Fruit fly (Drosophila melanogaster) Kc167 (cell line): ENCODE results near the gene RluA-2.

Experiments
- Myc ChIP-seq: fragments of >200 bp; optimal IDR thresholded peaks from 2 replicates; lab custom pipeline; 2017; ENCODE audit warnings: missing external identifiers
- Sin3A ChIP-seq: fragments of >200 bp; optimal IDR thresholded peaks from 2 replicates; lab custom pipeline; 2018; ENCODE audit warnings: missing external identifiers
- h ChIP-seq: fragments of >200 bp; optimal IDR thresholded peaks from 3 replicates; lab custom pipeline; 2018; ENCODE audit warnings: missing external identifiers
- insv ChIP-seq: fragments of >200 bp; optimal IDR thresholded peaks from 3 replicates; lab custom pipeline; 2018; ENCODE audit warnings: missing external identifiers
- psq ChIP-seq: fragments of >200 bp; optimal IDR thresholded peaks from 2 replicates; lab custom pipeline; 2017; ENCODE audit warnings: missing external identifiers
- ttk ChIP-seq: sonication (Bioruptor generic); optimal IDR thresholded peaks from 2 replicates; lab custom pipeline; 2017; ENCODE audit warnings: missing external identifiers

Gene RluA-2

dm6 chr2L:10506557-10507252 lies 29.8 kb downstream of the RluA-2 start, which contains the start of the genes Myo31DF and CG6094:
TSS of gene Myo31DF (minus strand) at chr2L:10506779.
TSS of gene CG6094 (plus strand) at chr2L:10507081.
- TF ChIP-seq ttk (lab: Kevin White, UChicago) (no peak), Sin3A (lab: Kevin White, UChicago) (no peak), insv (no peak), psq (lab: Kevin White, UChicago) (no peak), h (no peak), Myc (no peak)

dm6 chr2L:10510088-10510487 lies 33.2 kb downstream of the RluA-2 start, which contains the start of gene CG7384:
TSS of gene CG7384 (minus strand) at chr2L:10510453.
- TF ChIP-seq psq (lab: Kevin White, UChicago) (no peak), insv (no peak), Myc (no peak), Sin3A (lab: Kevin White, UChicago) (no peak), ttk (lab: Kevin White, UChicago) (no peak), h (no peak)

- TF ChIP-seq ttk (lab: Kevin White, UChicago) (no peak), psq (lab: Kevin White, UChicago) (no peak), h (no peak), Myc (no peak), insv (no peak), Sin3A (lab: Kevin White, UChicago) (no peak)
Measured at dm6 chr2L:10510843-10511242, 34.0 kb downstream of the RluA-2 start.

dm6 chr2L:10513837-10514499 lies 37.1 kb downstream of the RluA-2 start:
- TF ChIP-seq h (no peak), Myc (no peak), Sin3A (lab: Kevin White, UChicago) (no peak), ttk (lab: Kevin White, UChicago) (no peak), psq (lab: Kevin White, UChicago) (no peak), insv (no peak)

dm6 chr2L:10514586-10515137 lies 37.8 kb downstream of the RluA-2 start:
- TF ChIP-seq h (no peak), ttk (lab: Kevin White, UChicago) (no peak)

- TF ChIP-seq Sin3A (lab: Kevin White, UChicago) (no peak), psq (lab: Kevin White, UChicago) (no peak), Myc (no peak), insv (no peak), h (no peak), ttk (lab: Kevin White, UChicago) (no peak)
Measured at dm6 chr2L:10515553-10516174, 38.8 kb downstream of the RluA-2 start.

dm6 chr2L:10516470-10517048 lies 39.7 kb downstream of the RluA-2 start:
- no peak for TF ChIP-seq psq (lab: Kevin White, UChicago)
- TF ChIP-seq insv, result no peak
- TF ChIP-seq ttk (lab: Kevin White, UChicago), result no peak
- no peak for TF ChIP-seq Sin3A (lab: Kevin White, UChicago)
- TF ChIP-seq Myc, result no peak
- TF ChIP-seq h, result no peak

dm6 chr2L:10517085-10517484 lies 40.2 kb downstream of the RluA-2 start, which contains the start of the genes Fatp1 and Lrr47:
TSS of gene Fatp1 (minus strand) at chr2L:10517218.
TSS of gene Lrr47 (plus strand) at chr2L:10517335.
- TF ChIP-seq h (no peak), insv (no peak), ttk (lab: Kevin White, UChicago) (no peak), psq (lab: Kevin White, UChicago) (no peak), Sin3A (lab: Kevin White, UChicago) (no peak), Myc (no peak)

dm6 chr2L:10519225-10519624 lies 42.4 kb downstream of the RluA-2 start:
- no peak for TF ChIP-seq h
- TF ChIP-seq psq (lab: Kevin White, UChicago), result no peak
- no peak for TF ChIP-seq insv
- no peak for TF ChIP-seq Sin3A (lab: Kevin White, UChicago)
- no peak for TF ChIP-seq Myc
- no peak for TF ChIP-seq ttk (lab: Kevin White, UChicago)

- TF ChIP-seq h, result no peak
- TF ChIP-seq psq (lab: Kevin White, UChicago), result no peak
- no peak for TF ChIP-seq Myc
- no peak for TF ChIP-seq Sin3A (lab: Kevin White, UChicago)
- TF ChIP-seq insv, result no peak
- TF ChIP-seq ttk (lab: Kevin White, UChicago), result no peak
Measured at dm6 chr2L:10522174-10522893, 45.5 kb downstream of the RluA-2 start.

- TF ChIP-seq Sin3A (lab: Kevin White, UChicago) (no peak), ttk (lab: Kevin White, UChicago) (no peak), psq (lab: Kevin White, UChicago) (no peak), insv (no peak), h (no peak), Myc (no peak)
Measured at dm6 chr2L:10526953-10527584, 50.2 kb downstream of the RluA-2 start, which contains the start of gene Lip4. TSS of gene Lip4 (plus strand) at chr2L:10527572.
